Worm (Caenorhabditis elegans): Measurements from ENCODE around the gene emc-1.

ce11 chrII:1537321-1537720, 37.2 kb upstream of the emc-1 start, which contains the start of gene fbxb-42:
- TF ChIP-seq ceh-13 (GFP tag; optimal IDR thresholded peaks at IDR 0.05) (no peak), hmg-4 (GFP tag; optimal IDR thresholded peaks at IDR 0.05) (no peak), hmbx-1 (tag; optimal IDR thresholded peaks at IDR 0.05) (no peak), tbx-11 (GFP tag; IDR thresholded peaks at IDR 0.05) (no peak), flt-1 (GFP tag; IDR thresholded peaks at IDR 0.05) (no peak), ama-1 (optimal IDR thresholded peaks at IDR 0.05) (no peak), pes-1 (GFP tag; IDR thresholded peaks at IDR 0.05) (no peak)

All from whole organism, early embryonic.